Worm (Caenorhabditis elegans) whole organism, L2 larva: Measurements from ENCODE around the gene ran-3.

ENCODE experiments used
- C34F6.9 ChIP-seq: fragments of 150-350 bp; optimal IDR thresholded peaks from 2 replicates; lab custom pipeline; 2014; ENCODE audit warnings: missing biosample characterization, missing genetic modification characterization
- ZK546.5 ChIP-seq: sonication (generic microtip); optimal IDR thresholded peaks from 2 replicates; lab custom pipeline; 2017; ENCODE audit warnings: missing biosample characterization, missing genetic modification characterization
- ceh-82 ChIP-seq: fragments of 150-350 bp; optimal IDR thresholded peaks from 2 replicates; lab custom pipeline; 2014; ENCODE audit warnings: missing biosample characterization, missing genetic modification characterization
- lin-13 ChIP-seq: fragments of 150-350 bp; optimal IDR thresholded peaks from 2 replicates; lab custom pipeline; 2014; ENCODE audit warnings: missing biosample characterization, missing genetic modification reagents, missing genetic modification characterization
- nhr-12 ChIP-seq: fragments of 150-350 bp; optimal IDR thresholded peaks from 2 replicates; lab custom pipeline; 2014; ENCODE audit warnings: missing biosample characterization, missing genetic modification characterization
- nhr-23 ChIP-seq: fragments of 150-350 bp; optimal IDR thresholded peaks from 2 replicates; lab custom pipeline; 2014; ENCODE audit warnings: missing biosample characterization, missing genetic modification reagents, missing genetic modification characterization
- nhr-25 ChIP-seq: fragments of 150-350 bp; sonication (generic microtip); optimal IDR thresholded peaks from 3 replicates; lab custom pipeline; 2014; ENCODE audit warnings: missing biosample characterization, missing genetic modification characterization
- nhr-77 ChIP-seq: fragments of 150-350 bp; optimal IDR thresholded peaks from 2 replicates; lab custom pipeline; 2014; ENCODE audit warnings: missing biosample characterization, missing genetic modification characterization
- zag-1 ChIP-seq: fragments of 150-350 bp; optimal IDR thresholded peaks from 2 replicates; lab custom pipeline; 2014; ENCODE audit warnings: missing biosample characterization, missing genetic modification characterization
- ztf-1 ChIP-seq: fragments of 200-800 bp; sonication (Bioruptor generic); conservative IDR thresholded peaks from 2 replicates; pipeline ENCODE4 v1.3.6; 2022; ENCODE audit warnings: missing genetic modification characterization, missing compliant biosample characterization

ce11 chrII:8360453-8360852, 35.6 kb upstream of the ran-3 start, which contains the start of gene M195.2:
- TF ChIP-seq nhr-23: no peak
- TF ChIP-seq nhr-12 (tag; lab: Kevin White, UChicago): no peak
- TF ChIP-seq ZK546.5 (tag; lab: Kevin White, UChicago): no peak
- no peak for TF ChIP-seq ceh-82 (tag; lab: Kevin White, UChicago)
- no peak for TF ChIP-seq ztf-1 (GFP tag; lab: Robert Waterston, UW)
- no peak for TF ChIP-seq zag-1 (tag; lab: Kevin White, UChicago)
- TF ChIP-seq lin-13 (GFP tag; lab: Kevin White, UChicago): no peak
- TF ChIP-seq nhr-77 (tag; lab: Kevin White, UChicago): no peak
- no peak for TF ChIP-seq nhr-25 (tag; lab: Kevin White, UChicago)
- no peak for TF ChIP-seq C34F6.9 (tag; lab: Kevin White, UChicago)
